Worm (Caenorhabditis elegans) whole organism, L4 larva: ENCODE measurements around the gene bus-8B.

Experiments used
- ama-1 ChIP-seq: fragments of 150-350 bp; optimal IDR thresholded peaks from 2 replicates; lab custom pipeline; 2014; ENCODE audit warnings: inconsistent platforms, mixed read lengths
- dmd-9 ChIP-seq: fragments of 200-800 bp; sonication (Bioruptor generic); IDR thresholded peaks from 2 replicates; pipeline ENCODE4 v1.3.6; 2022; ENCODE audit warnings: missing genetic modification reagents, missing genetic modification characterization, missing compliant biosample characterization
- duxl-1 ChIP-seq: sonication (generic microtip); optimal IDR thresholded peaks from 2 replicates; lab custom pipeline; 2016; ENCODE audit warnings: mild to moderate bottlenecking, missing genetic modification characterization, moderate library complexity, missing compliant biosample characterization; ENCODE audit not compliant: poor library complexity
- fkh-10 ChIP-seq: fragments of 150-350 bp; optimal IDR thresholded peaks from 2 replicates; lab custom pipeline; 2014; ENCODE audit warnings: missing biosample characterization, missing genetic modification reagents, missing genetic modification characterization
- hlh-30 ChIP-seq: sonication (generic microtip); optimal IDR thresholded peaks from 2 replicates; lab custom pipeline; 2017; ENCODE audit warnings: antibody characterized with exemption, mild to moderate bottlenecking, missing genetic modification characterization, missing compliant biosample characterization; ENCODE audit not compliant: insufficient read depth
- lin-15B ChIP-seq: fragments of 150-350 bp; sonication (generic microtip); optimal IDR thresholded peaks from 3 replicates; lab custom pipeline; 2014; ENCODE audit warnings: missing biosample characterization, missing genetic modification characterization
- nhr-10 ChIP-seq: fragments of 150-350 bp; optimal IDR thresholded peaks from 2 replicates; lab custom pipeline; 2014; ENCODE audit warnings: missing biosample characterization, missing genetic modification characterization
- nhr-102 ChIP-seq: sonication (generic microtip); optimal IDR thresholded peaks from 2 replicates; lab custom pipeline; 2016; ENCODE audit warnings: mild to moderate bottlenecking, missing genetic modification characterization, moderate library complexity, missing compliant biosample characterization
- nhr-6 ChIP-seq: fragments of 150-350 bp; optimal IDR thresholded peaks from 2 replicates; lab custom pipeline; 2014; ENCODE audit warnings: missing biosample characterization, missing genetic modification characterization
- nhr-77 ChIP-seq: fragments of 150-350 bp; optimal IDR thresholded peaks from 2 replicates; lab custom pipeline; 2014; ENCODE audit warnings: missing biosample characterization, missing genetic modification characterization
- pha-4 ChIP-seq, 2 experiments: fragments of 150-350 bp in 1 of 2; fragments of 200-800 bp in 1 of 2; sonication (Bioruptor generic) in 1 of 2; IDR thresholded peaks in 1 of 2; optimal IDR thresholded peaks in 1 of 2; 2 replicates each; pipeline versions ENCODE4 v1.3.6 to Lab custom; 2014 to 2022; ENCODE audit warnings: missing genetic modification characterization in 2 of 2, missing genetic modification reagents in 2 of 2, missing biosample characterization in 1 of 2, missing compliant biosample characterization in 1 of 2
- snpc-4 ChIP-seq: fragments of 150-350 bp; optimal IDR thresholded peaks from 2 replicates; lab custom pipeline; 2014; ENCODE audit warnings: missing biosample characterization, missing genetic modification characterization
- unc-62 ChIP-seq, 3 experiments: fragments of 150-350 bp in 1 of 3; sonication (generic microtip); optimal IDR thresholded peaks in 2 of 3; peaks in 1 of 3; 1 replicate in 1 of 3; 2 replicates in 2 of 3; lab custom pipeline; 2014 to 2017; ENCODE audit warnings: missing biosample characterization in 3 of 3, missing genetic modification characterization in 3 of 3, missing genetic modification reagents in 3 of 3, missing genotype in 1 of 3

- TF ChIP-seq unc-62 (GFP tag; optimal IDR thresholded peaks at IDR 0.05 in 1 of 2; lab: Kevin White, UChicago) (no peak), unc-62 (tag; optimal IDR thresholded peaks at IDR 0.05; lab: Kevin White, UChicago) (no peak), snpc-4 (no peak), fkh-10 (GFP tag; lab: Kevin White, UChicago) (no peak), lin-15B (tag; lab: Kevin White, UChicago) (no peak), pha-4 (GFP tag; IDR thresholded peaks at IDR 0.05; lab: Robert Waterston, UW) (no peak), pha-4 (tag; optimal IDR thresholded peaks at IDR 0.05; lab: Kevin White, UChicago) (no peak), duxl-1 (tag; lab: Kevin White, UChicago) (no peak), hlh-30 (tag; lab: Kevin White, UChicago) (no peak), ama-1 (lab: Kevin White, UChicago) (no peak), nhr-77 (tag; lab: Kevin White, UChicago) (no peak), dmd-9 (GFP tag; lab: Robert Waterston, UW) (no peak), nhr-6 (tag; lab: Kevin White, UChicago) (no peak), nhr-10 (no peak), nhr-102 (no peak)
Observed at ce11 chrX:5460930-5461329, 32.2 kb upstream of the bus-8B start, which contains the start of gene ddr-1.
